Fruit fly (Drosophila melanogaster) whole organism, embryonic: ENCODE data around the gene CG43439.

Source experiments
- ATbp ChIP-seq: fragments of 200-800 bp; sonication (Bioruptor generic); optimal IDR thresholded peaks from 2 replicates; lab custom pipeline; 2017; ENCODE audit warnings: missing biosample characterization, mild to moderate bottlenecking, missing genetic modification characterization, missing genetic modification reagents
- Asciz ChIP-seq: fragments of 200-800 bp; sonication (Bioruptor generic); optimal IDR thresholded peaks from 2 replicates; lab custom pipeline; 2017; ENCODE audit warnings: missing biosample characterization, mild to moderate bottlenecking, missing genetic modification characterization, missing genetic modification reagents
- Awh ChIP-seq: fragments of 200-800 bp; sonication (Bioruptor generic); IDR thresholded peaks from 2 replicates; pipeline ENCODE4, ENCODE4 v1.3.6; 2022; ENCODE audit warnings: missing biosample characterization, missing genetic modification characterization
- CG10366 ChIP-seq: fragments of 200-800 bp; sonication (Bioruptor generic); IDR thresholded peaks from 2 replicates; pipeline ENCODE4 v1.3.6; 2022; ENCODE audit warnings: missing biosample characterization, missing genetic modification characterization
- CG11504 ChIP-seq: fragments of 200-800 bp; sonication (Bioruptor generic); optimal IDR thresholded peaks from 3 replicates; lab custom pipeline; 2019; ENCODE audit warnings: missing biosample characterization, mild to moderate bottlenecking, missing genetic modification characterization, moderate library complexity
- CG11695 ChIP-seq: fragments of 200-800 bp; sonication (Bioruptor generic); IDR thresholded peaks from 3 replicates; pipeline ENCODE4 v1.3.6; 2022; ENCODE audit warnings: missing biosample characterization, missing genetic modification characterization
- CG12071 ChIP-seq: fragments of 200-800 bp; sonication (Bioruptor generic); optimal IDR thresholded peaks from 3 replicates; lab custom pipeline; 2018; ENCODE audit warnings: missing biosample characterization, mild to moderate bottlenecking, missing genetic modification characterization
- CG12104 ChIP-seq: fragments of 200-800 bp; sonication (Bioruptor generic); optimal IDR thresholded peaks from 3 replicates; lab custom pipeline; 2016; ENCODE audit warnings: missing biosample characterization, missing genetic modification characterization
- CG1233 ChIP-seq: fragments of 200-800 bp; sonication (Bioruptor generic); optimal IDR thresholded peaks from 4 replicates; lab custom pipeline; 2018; ENCODE audit warnings: missing biosample characterization, mild to moderate bottlenecking, missing genetic modification characterization
- CG12769 ChIP-seq: fragments of 200-800 bp; sonication (Bioruptor generic); optimal IDR thresholded peaks from 2 replicates; lab custom pipeline; 2019; ENCODE audit warnings: missing biosample characterization, mild to moderate bottlenecking, missing genetic modification characterization, moderate library complexity
- CG13296 ChIP-seq: fragments of 200-800 bp; sonication (Bioruptor generic); optimal IDR thresholded peaks from 3 replicates; lab custom pipeline; 2018; ENCODE audit warnings: missing biosample characterization, mild to moderate bottlenecking, missing genetic modification characterization
- CG13775 ChIP-seq: fragments of 200-800 bp; sonication (Bioruptor generic); optimal IDR thresholded peaks from 3 replicates; lab custom pipeline; 2017; ENCODE audit warnings: missing biosample characterization, mild to moderate bottlenecking, missing genetic modification characterization
- CG15269 ChIP-seq: fragments of 200-800 bp; sonication (Bioruptor generic); optimal IDR thresholded peaks from 2 replicates; lab custom pipeline; 2018; ENCODE audit warnings: missing biosample characterization, mild to moderate bottlenecking, missing genetic modification characterization, moderate library complexity
- CG18011 ChIP-seq: fragments of 200-800 bp; sonication (Bioruptor generic); optimal IDR thresholded peaks from 2 replicates; lab custom pipeline; 2017; ENCODE audit warnings: missing biosample characterization, missing genetic modification characterization, mild to moderate bottlenecking, moderate library complexity, missing genotype
- CG18262 ChIP-seq: fragments of 200-800 bp; optimal IDR thresholded peaks from 3 replicates; lab custom pipeline; 2019; ENCODE audit warnings: missing biosample characterization, mild to moderate bottlenecking, missing genetic modification characterization, moderate library complexity
- CG2678 ChIP-seq: fragments of 200-800 bp; sonication (Bioruptor generic); optimal IDR thresholded peaks from 3 replicates; lab custom pipeline; 2019; ENCODE audit warnings: missing biosample characterization, mild to moderate bottlenecking, missing genetic modification characterization, moderate library complexity
- CG32532 ChIP-seq: fragments of 200-800 bp; sonication (Bioruptor generic); IDR thresholded peaks from 2 replicates; pipeline ENCODE4 v1.3.6; 2022; ENCODE audit warnings: missing biosample characterization, missing genetic modification characterization
- CG7556 ChIP-seq: fragments of 200-800 bp; sonication (Bioruptor generic); optimal IDR thresholded peaks from 2 replicates; lab custom pipeline; 2017; ENCODE audit warnings: missing biosample characterization, mild to moderate bottlenecking, missing genetic modification characterization
- CG7963 ChIP-seq: fragments of 200-800 bp; sonication (Bioruptor generic); IDR thresholded peaks from 3 replicates; pipeline ENCODE4 v1.3.6; 2022; ENCODE audit warnings: missing biosample characterization, missing genetic modification characterization; ENCODE audit not compliant: partially characterized antibody
- CG8290 ChIP-seq, 3 experiments: fragments of 200-800 bp; sonication (Bioruptor generic); optimal IDR thresholded peaks; 2 replicates each; lab custom pipeline; 2016 to 2019; ENCODE audit warnings: missing biosample characterization in 3 of 3, missing genetic modification characterization in 3 of 3, mild to moderate bottlenecking in 2 of 3, moderate library complexity in 1 of 3
- HLH3B ChIP-seq: fragments of 200-800 bp; sonication (Bioruptor generic); IDR thresholded peaks from 2 replicates; pipeline ENCODE4 v1.3.6; 2022; ENCODE audit warnings: missing biosample characterization, missing genetic modification characterization
- Lpt ChIP-seq: fragments of >200 bp; optimal IDR thresholded peaks from 2 replicates; lab custom pipeline; 2018; ENCODE audit warnings: missing biosample characterization, missing genetic modification characterization
- Med ChIP-seq: fragments of 200-800 bp; sonication (Bioruptor generic); peaks from one replicate; lab custom pipeline; 2016; ENCODE audit warnings: missing biosample characterization, missing genetic modification characterization, mild to moderate bottlenecking, inconsistent platforms, moderate library complexity
- NK7.1 ChIP-seq: fragments of 200-800 bp; sonication (Bioruptor generic); optimal IDR thresholded peaks from 3 replicates; lab custom pipeline; 2016; ENCODE audit warnings: missing biosample characterization, missing genetic modification characterization
- PHDP ChIP-seq: fragments of 200-800 bp; sonication (Bioruptor generic); optimal IDR thresholded peaks from 3 replicates; lab custom pipeline; 2018; ENCODE audit warnings: missing biosample characterization, mild to moderate bottlenecking, missing genetic modification characterization, moderate library complexity
- Sox102F ChIP-seq: fragments of 200-800 bp; sonication (Bioruptor generic); optimal IDR thresholded peaks from 2 replicates; lab custom pipeline; 2018; ENCODE audit warnings: missing biosample characterization, mild to moderate bottlenecking, missing genetic modification characterization, moderate library complexity
- ato ChIP-seq: fragments of 200-800 bp; sonication (Bioruptor generic); IDR thresholded peaks from 2 replicates; pipeline ENCODE4 v1.3.6; 2022; ENCODE audit warnings: missing biosample characterization, missing genetic modification characterization; ENCODE audit not compliant: partially characterized antibody
- chm ChIP-seq: fragments of 200-800 bp; sonication (Bioruptor generic); IDR thresholded peaks from 2 replicates; pipeline ENCODE4 v1.3.6; 2022; ENCODE audit warnings: missing biosample characterization, missing genetic modification characterization
- dmrt99B ChIP-seq: fragments of 200-800 bp; sonication (Bioruptor generic); optimal IDR thresholded peaks from 2 replicates; lab custom pipeline; 2018; ENCODE audit warnings: missing biosample characterization, mild to moderate bottlenecking, missing genetic modification characterization, moderate library complexity
- gce ChIP-seq: fragments of 200-800 bp; sonication (Bioruptor generic); IDR thresholded peaks from 3 replicates; pipeline ENCODE4 v1.3.6; 2022; ENCODE audit warnings: missing biosample characterization, missing genetic modification characterization
- gem ChIP-seq: fragments of 200-800 bp; sonication (Bioruptor generic); optimal IDR thresholded peaks from 2 replicates; lab custom pipeline; 2019; ENCODE audit warnings: missing biosample characterization, mild to moderate bottlenecking, missing genetic modification characterization, moderate library complexity
- hkb ChIP-seq, 2 experiments: fragments of 200-800 bp in 1 of 2; fragments of >200 bp in 1 of 2; sonication (Bioruptor generic) in 1 of 2; IDR thresholded peaks in 1 of 2; optimal IDR thresholded peaks in 1 of 2; 2 replicates each; pipeline versions ENCODE4 v1.3.6 to Lab custom; 2017 to 2022; ENCODE audit warnings: missing biosample characterization in 1 of 2, missing genetic modification characterization in 1 of 2
- lab ChIP-seq: fragments of 200-800 bp; sonication (Bioruptor generic); optimal IDR thresholded peaks from 3 replicates; lab custom pipeline; 2017; ENCODE audit warnings: missing biosample characterization, missing genetic modification characterization, mild to moderate bottlenecking, moderate library complexity, missing genetic modification reagents
- luna ChIP-seq: fragments of 200-800 bp; sonication (Bioruptor generic); optimal IDR thresholded peaks from 2 replicates; lab custom pipeline; 2016; ENCODE audit warnings: missing biosample characterization, missing genetic modification characterization
- mld ChIP-seq: fragments of 200-800 bp; sonication (Bioruptor generic); IDR thresholded peaks from 3 replicates; pipeline ENCODE4 v1.3.6; 2022; ENCODE audit warnings: missing biosample characterization, missing genetic modification characterization; ENCODE audit not compliant: partially characterized antibody
- nom ChIP-seq: fragments of 200-800 bp; sonication (Bioruptor generic); optimal IDR thresholded peaks from 2 replicates; lab custom pipeline; 2017; ENCODE audit warnings: missing biosample characterization, missing genetic modification characterization, mild to moderate bottlenecking, moderate library complexity, missing genetic modification reagents
- pfk ChIP-seq: fragments of 200-800 bp; sonication (Bioruptor generic); optimal IDR thresholded peaks from 2 replicates; lab custom pipeline; 2018; ENCODE audit warnings: missing biosample characterization, mild to moderate bottlenecking, missing genetic modification characterization, moderate library complexity
- run ChIP-seq: fragments of 200-800 bp; sonication (Bioruptor generic); optimal IDR thresholded peaks from 3 replicates; lab custom pipeline; 2018; ENCODE audit warnings: missing biosample characterization, mild to moderate bottlenecking, missing genetic modification characterization
- sc ChIP-seq, 3 experiments: fragments of >200 bp in 2 of 3; fragments of 200-800 bp in 1 of 3; sonication (Bioruptor generic) in 1 of 3; optimal IDR thresholded peaks; 2 replicates in 2 of 3; 3 replicates in 1 of 3; lab custom pipeline; 2017; ENCODE audit warnings: mild to moderate bottlenecking in 1 of 3, missing biosample characterization in 1 of 3, missing genetic modification characterization in 1 of 3, missing genetic modification reagents in 1 of 3
- scrt ChIP-seq: fragments of 200-800 bp; sonication (Bioruptor generic); optimal IDR thresholded peaks from 2 replicates; lab custom pipeline; 2018; ENCODE audit warnings: missing biosample characterization, mild to moderate bottlenecking, missing genetic modification characterization, moderate library complexity
- sens ChIP-seq: fragments of 200-800 bp; sonication (Bioruptor generic); peaks from one replicate; lab custom pipeline; 2016; ENCODE audit warnings: missing biosample characterization, missing genetic modification characterization
- seq ChIP-seq: fragments of 200-800 bp; sonication (Bioruptor generic); IDR thresholded peaks from 2 replicates; pipeline ENCODE4 v1.3.6; 2022; ENCODE audit warnings: missing biosample characterization, missing genetic modification characterization
- tap ChIP-seq: fragments of 200-800 bp; optimal IDR thresholded peaks from 3 replicates; lab custom pipeline; 2019; ENCODE audit warnings: missing biosample characterization, mild to moderate bottlenecking, missing genetic modification characterization, moderate library complexity
- unpg ChIP-seq: fragments of 200-800 bp; sonication (Bioruptor generic); optimal IDR thresholded peaks from 3 replicates; lab custom pipeline; 2018; ENCODE audit warnings: missing biosample characterization, mild to moderate bottlenecking, missing genetic modification characterization, moderate library complexity
- wek ChIP-seq: fragments of 200-800 bp; sonication (Bioruptor generic); optimal IDR thresholded peaks from 3 replicates; lab custom pipeline; 2018; ENCODE audit warnings: missing biosample characterization, mild to moderate bottlenecking, missing genetic modification characterization, moderate library complexity

Gene CG43439

DNA sequence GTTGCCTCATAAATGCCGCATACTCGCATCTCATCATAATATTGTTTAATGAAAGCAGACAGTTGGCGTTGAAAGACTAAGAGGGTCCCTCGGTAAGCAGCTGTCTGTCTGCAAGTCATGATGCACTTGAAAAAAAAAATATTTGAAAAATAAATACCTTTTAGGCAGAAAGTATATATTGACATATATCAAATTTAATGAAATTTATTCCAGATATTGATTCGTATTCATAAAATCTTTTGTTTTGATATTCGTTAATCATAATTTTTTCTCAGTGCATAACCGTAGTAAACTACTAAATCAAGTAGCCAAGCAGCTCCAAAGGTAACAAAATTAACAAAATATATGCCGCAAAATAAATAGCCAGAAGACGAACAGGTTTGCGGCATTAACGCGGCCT, 17.5 kb upstream of the CG43439 start (continued):
- TF ChIP-seq tap (no peak), CG11695 (0 out of 3 replicates have a peak, but pooled peaks have one; percentile 17), CG18262 (tag; lab: Kevin White, UChicago) (peak; percentile 11), NK7.1 (no peak)

DNA sequence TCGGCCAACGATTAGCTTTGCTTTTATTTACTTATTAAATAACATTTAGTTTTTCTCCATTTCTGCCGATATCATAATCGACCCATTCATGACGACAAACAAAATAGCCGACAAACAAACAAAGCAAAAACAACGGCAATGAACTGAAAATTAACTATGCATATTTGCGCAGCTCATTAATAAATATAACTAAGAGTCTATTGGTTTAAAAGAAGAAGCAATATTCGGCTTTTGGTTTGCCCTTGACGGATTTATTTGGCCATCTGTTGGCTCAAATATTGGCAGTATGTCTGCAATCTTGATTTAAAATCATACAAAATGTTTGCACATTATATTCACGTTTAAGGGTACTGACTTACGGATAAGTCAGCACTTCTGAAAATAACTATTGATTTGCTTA, 15.6 kb upstream of the CG43439 start:
- TF ChIP-seq gce (GFP tag; lab: Robert Waterston, UW) (no peak), dmrt99B (tag; lab: Kevin White, UChicago) (peak; percentile 31), CG15269 (tag; lab: Kevin White, UChicago) (peak; percentile 24), CG12769 (tag; lab: Kevin White, UChicago) (peak; percentile 27), HLH3B (GFP tag; lab: Robert Waterston, UW) (no peak; the same call in 1 of the 2 replicates), CG8290 (GFP tag; optimal IDR thresholded peaks at IDR 0.05; lab: Kevin White, UChicago) (no peak), CG8290 (tag; optimal IDR thresholded peaks at IDR 0.05; lab: Kevin White, UChicago) (peak in 1 of 2 experiments; percentile 3), CG2678 (peak; percentile 45), wek (peak; percentile 17), run (tag; lab: Kevin White, UChicago) (no peak), Asciz (peak; percentile 20), seq (GFP tag; lab: Robert Waterston, UW) (0 out of 2 replicates have a peak, but pooled peaks have one; percentile 36), PHDP (peak; percentile 31), CG10366 (no peak), ato (GFP tag; lab: Robert Waterston, UW) (no peak), CG13296 (GFP tag; lab: Kevin White, UChicago) (peak; percentile 14), unpg (GFP tag; lab: Kevin White, UChicago) (no peak), gem (tag; lab: Kevin White, UChicago) (peak; percentile 22), ATbp (GFP tag; lab: Kevin White, UChicago) (peak; percentile 12), sens (GFP tag; lab: Kevin White, UChicago) (peak; percentile 54), nom (GFP tag; lab: Kevin White, UChicago) (no peak), Med (GFP tag; lab: Kevin White, UChicago) (peak; percentile 53), scrt (GFP tag; lab: Kevin White, UChicago) (peak; percentile 14), Sox102F (peak; percentile 12), CG13775 (no peak), CG12071 (peak; percentile 40), sc (optimal IDR thresholded peaks at IDR 0.05; lab: Kevin White, UChicago) (no peak), sc (GFP tag; optimal IDR thresholded peaks at IDR 0.05; lab: Kevin White, UChicago) (no peak), lab (GFP tag; lab: Kevin White, UChicago) (peak; percentile 38), Awh (GFP tag; lab: Robert Waterston, UW) (0 out of 2 replicates have a peak, but pooled peaks have one; percentile 26), CG11504 (tag; lab: Kevin White, UChicago) (peak; percentile 14)

DNA sequence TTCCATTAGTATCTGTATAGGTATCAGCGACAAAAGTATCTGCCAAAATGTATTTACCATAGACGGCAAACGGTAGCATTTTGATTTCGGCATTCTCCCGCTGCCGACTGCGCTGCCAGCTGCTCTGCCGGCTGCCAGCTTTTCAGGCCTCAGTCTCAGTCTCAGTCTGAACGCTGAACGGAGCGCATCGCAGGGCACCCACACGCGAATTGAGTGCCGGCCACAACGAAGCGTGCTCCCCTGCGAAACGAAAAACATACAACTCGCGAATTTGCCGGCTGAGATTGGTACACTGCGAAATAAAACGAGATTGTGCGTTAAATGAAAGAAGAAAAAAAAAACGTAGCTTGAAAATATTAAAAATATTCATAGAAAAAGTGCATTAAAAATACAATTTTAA, 14.3 kb upstream of the CG43439 start, which contains the start of gene Mp:
Gene Mp (plus strand): TSS at position 152 of the 400 bp plus-strand sequence.
- peak; percentile 41; the same call in 1 of the 2 replicates for TF ChIP-seq chm (GFP tag; lab: Robert Waterston, UW)
- no peak for TF ChIP-seq CG1233 (GFP tag; lab: Kevin White, UChicago)
- no peak for TF ChIP-seq mld
- TF ChIP-seq luna: no peak
- TF ChIP-seq Med (GFP tag; lab: Kevin White, UChicago): peak; percentile 79
- TF ChIP-seq CG18011 (GFP tag; lab: Kevin White, UChicago): no peak
- TF ChIP-seq CG12104 (GFP tag; lab: Kevin White, UChicago): no peak
- peak; percentile 16 for TF ChIP-seq PHDP
- peak; percentile 45 for TF ChIP-seq CG12071
- peak; percentile 37; the same call in 1 of the 2 replicates for TF ChIP-seq CG32532 (GFP tag; lab: Robert Waterston, UW)
- peak; percentile 16 for TF ChIP-seq CG15269 (tag; lab: Kevin White, UChicago)
- TF ChIP-seq CG7556 (GFP tag; lab: Kevin White, UChicago): no peak
- no peak for TF ChIP-seq hkb (optimal IDR thresholded peaks at IDR 0.05; lab: Kevin White, UChicago)
- TF ChIP-seq hkb (GFP tag; IDR thresholded peaks at IDR 0.05; lab: Robert Waterston, UW): 0 out of 2 replicates have a peak, but pooled peaks have one; percentile 38
- TF ChIP-seq CG7963 (GFP tag; lab: Robert Waterston, UW): no peak
- no peak for TF ChIP-seq Lpt (GFP tag; lab: Kevin White, UChicago)
- TF ChIP-seq CG8290 (GFP tag; optimal IDR thresholded peaks at IDR 0.05; lab: Kevin White, UChicago): no peak
- peak in 1 of 2 experiments; percentile 46 for TF ChIP-seq CG8290 (tag; optimal IDR thresholded peaks at IDR 0.05; lab: Kevin White, UChicago)
- TF ChIP-seq pfk: no peak
